Worm (Caenorhabditis elegans): ENCODE data around the gene C14E2.4.

C14E2.4 gene

ce11 chrX:1858616-1859015, 37.5 kb upstream of the C14E2.4 start (continued):
- no peak for TF ChIP-seq chd-7 (tag; optimal IDR thresholded peaks at IDR 0.05)
- TF ChIP-seq Y79H2A.3 (GFP tag; conservative IDR thresholded peaks at IDR 0.05): no peak
- TF ChIP-seq atf-7 (tag; optimal IDR thresholded peaks at IDR 0.05): peak; percentile 42
- no peak for TF ChIP-seq hrde-1 (tag; optimal IDR thresholded peaks at IDR 0.05; ENCODE audit: borderline replicate concordance)

ce11 chrX:1857777-1858176, 36.6 kb upstream of the C14E2.4 start:
- TF ChIP-seq lin-26 (GFP tag; IDR thresholded peaks at IDR 0.05) (no peak), attf-6 (GFP tag; IDR thresholded peaks at IDR 0.05) (no peak), fkh-3 (tag; optimal IDR thresholded peaks at IDR 0.05) (no peak), cebp-2 (GFP tag; IDR thresholded peaks at IDR 0.05) (no peak)

- TF ChIP-seq sptf-2 (GFP tag; optimal IDR thresholded peaks at IDR 0.05) (no peak), F39B2.1 (GFP tag; IDR thresholded peaks at IDR 0.05) (no peak), ekl-4 (GFP tag; IDR thresholded peaks at IDR 0.05) (no peak), hmg-1.2 (GFP tag; IDR thresholded peaks at IDR 0.05) (peak; percentile 87), dpl-1 (GFP tag; optimal IDR thresholded peaks at IDR 0.05) (peak; percentile 41), tbp1 (GFP tag; optimal IDR thresholded peaks at IDR 0.05) (no peak), hrde-1 (tag; optimal IDR thresholded peaks at IDR 0.05; ENCODE audit: borderline replicate concordance) (no peak), egrh-3 (GFP tag; IDR thresholded peaks at IDR 0.05) (peak; percentile 76; the same call in 1 of the 2 replicates), ceh-27 (GFP tag; optimal IDR thresholded peaks at IDR 0.05) (peak; percentile 26), hmg-20 (GFP tag; IDR thresholded peaks at IDR 0.05) (0 out of 2 replicates have a peak, but pooled peaks have one; percentile 17), let-526 (GFP tag; IDR thresholded peaks at IDR 0.05) (0 out of 2 replicates have a peak, but pooled peaks have one; percentile 7), repo-1 (tag; optimal IDR thresholded peaks at IDR 0.05) (no peak), madf-6 (GFP tag; IDR thresholded peaks at IDR 0.05) (peak; percentile 59), efl-1 (GFP tag; optimal IDR thresholded peaks at IDR 0.05) (peak; percentile 50), madf-3 (GFP tag; IDR thresholded peaks at IDR 0.05) (0 out of 2 replicates have a peak, but pooled peaks have one; percentile 63), Y79H2A.3 (GFP tag; conservative IDR thresholded peaks at IDR 0.05) (no peak), ets-4 (GFP tag; optimal IDR thresholded peaks at IDR 0.05) (no peak), nhr-90 (tag; optimal IDR thresholded peaks at IDR 0.05) (no peak), lin-54 (GFP tag; optimal IDR thresholded peaks at IDR 0.05) (peak; percentile 23), dox-1 (GFP tag; IDR thresholded peaks at IDR 0.05) (peak; percentile 67; the same call in 1 of the 2 replicates), cebp-1 (GFP tag; IDR thresholded peaks at IDR 0.05) (no peak), cebp-1 (tag; optimal IDR thresholded peaks at IDR 0.05) (peak; percentile 49), zfh-2 (GFP tag; conservative IDR thresholded peaks at IDR 0.05) (peak; percentile 95), let-607 (tag; optimal IDR thresholded peaks at IDR 0.05) (no peak), lin-26 (GFP tag; IDR thresholded peaks at IDR 0.05) (peak; percentile 61; the same call in 1 of the 2 replicates), madf-10 (tag; optimal IDR thresholded peaks at IDR 0.05) (no peak), C06A6.2 (GFP tag; conservative IDR thresholded peaks at IDR 0.05) (no peak), attf-5 (GFP tag; optimal IDR thresholded peaks at IDR 0.05) (peak; percentile 37), ztf-18 (tag; optimal IDR thresholded peaks at IDR 0.05) (peak; percentile 14), lsy-27 (tag; optimal IDR thresholded peaks at IDR 0.05; ENCODE audit: borderline replicate concordance, insufficient read depth) (no peak), mcd-1 (GFP tag; IDR thresholded peaks at IDR 0.05) (peak; percentile 88), B0019.2 (GFP tag; conservative IDR thresholded peaks at IDR 0.05) (no peak), lin-35 (GFP tag; optimal IDR thresholded peaks at IDR 0.05) (peak in 1 of 3 experiments; percentile 57), fkh-3 (tag; optimal IDR thresholded peaks at IDR 0.05) (no peak), attf-3 (GFP tag; conservative IDR thresholded peaks at IDR 0.05) (0 out of 2 replicates have a peak, but pooled peaks have one; percentile 14)
Observed at ce11 chrX:1856160-1856559, 35.0 kb upstream of the C14E2.4 start, which contains the start of gene ceh-39. TSS of gene ceh-39 (minus strand) at chrX:1856172.
